Worm (Caenorhabditis elegans) whole organism, young adult: ENCODE data around the gene add-2.
"Not testable (repeated sequence)": the region's sequence is repeated elsewhere in the genome, so short reads cannot be mapped to it uniquely, and the experiment has no call there.

Source experiments
- chd-7 ChIP-seq: sonication (generic microtip); optimal IDR thresholded peaks from 2 replicates; lab custom pipeline; 2016; ENCODE audit warnings: mild to moderate bottlenecking, missing genetic modification characterization, moderate library complexity, missing compliant biosample characterization
- hmg-20 ChIP-seq: fragments of 200-800 bp; sonication (Bioruptor generic); IDR thresholded peaks from 2 replicates; pipeline ENCODE4 v1.3.6; 2022; ENCODE audit warnings: missing genetic modification reagents, missing genetic modification characterization, missing compliant biosample characterization
- pha-4 ChIP-seq: fragments of 150-350 bp; sonication (generic microtip); optimal IDR thresholded peaks from 2 replicates; lab custom pipeline; 2014; ENCODE audit warnings: missing biosample characterization, missing genetic modification reagents, missing genetic modification characterization

DNA sequence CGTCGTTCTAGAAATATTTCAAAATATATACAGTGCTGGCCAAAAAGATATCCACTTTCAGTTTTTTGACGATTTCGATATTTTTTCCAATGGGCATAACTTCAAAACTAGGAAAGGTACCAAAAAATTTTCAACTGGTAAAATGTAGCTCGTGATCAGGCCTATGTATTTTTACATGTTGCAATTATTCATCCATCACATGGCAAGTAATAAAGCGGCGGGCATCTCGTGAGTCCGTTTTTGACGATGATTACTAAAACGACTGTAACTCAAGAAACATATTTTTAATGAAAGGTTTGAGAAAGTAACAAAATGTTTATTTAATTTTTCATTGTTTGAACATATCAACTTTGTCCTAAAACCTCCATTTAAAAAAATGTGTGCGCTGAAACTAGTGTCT, 6.8 kb upstream of the add-2 start, which contains the start of gene F10C2.3:
- TF ChIP-seq hmg-20 (GFP tag; lab: Robert Waterston, UW); chd-7 (tag; lab: Kevin White, UChicago); pha-4 (tag; lab: Kevin White, UChicago): not testable (repeated sequence)
